Fruit fly (Drosophila melanogaster): Measurements from ENCODE around the gene VhaAC39-2.

- TF ChIP-seq Sin3A (optimal IDR thresholded peaks at IDR 0.05) (no peak), ttk (optimal IDR thresholded peaks at IDR 0.05) (no peak)
Observed at dm6 chr3R:23176445-23177087, 17.4 kb upstream of the VhaAC39-2 start.
